Fruit fly (Drosophila melanogaster): Measurements from ENCODE around the gene CG2217.

Gene CG2217

dm6 chr3R:30388215-30388871 is 34.4 kb downstream of the CG2217 start (continued):
- TF ChIP-seq ERR (GFP tag; optimal IDR thresholded peaks at IDR 0.05), result peak; percentile 90
- peak; percentile 89 for TF ChIP-seq ken (GFP tag; IDR thresholded peaks at IDR 0.05)
- TF ChIP-seq CG2120 (GFP tag; optimal IDR thresholded peaks at IDR 0.05), result peak; percentile 97
- TF ChIP-seq disco-r (GFP tag; optimal IDR thresholded peaks at IDR 0.05), result peak; percentile 97
- TF ChIP-seq Poxn (GFP tag; IDR thresholded peaks at IDR 0.05), result peak; percentile 32; the same call in 1 of the 2 replicates
- peak; percentile 97 for TF ChIP-seq az2 (GFP tag; optimal IDR thresholded peaks at IDR 0.05)
- peak; percentile 70; the same call in 1 of the 2 replicates for TF ChIP-seq Awh (GFP tag; IDR thresholded peaks at IDR 0.05)
- peak; percentile 66 for TF ChIP-seq ftz-f1 (GFP tag; optimal IDR thresholded peaks at IDR 0.05)
- peak; percentile 96 for TF ChIP-seq chinmo (GFP tag; IDR thresholded peaks at IDR 0.05; ENCODE audit: partially characterized antibody)
- TF ChIP-seq nerfin-1 (tag; optimal IDR thresholded peaks at IDR 0.05), result peak; percentile 85
- 0 out of 3 replicates have a peak, but pooled peaks have one; percentile 31 for TF ChIP-seq Opbp (GFP tag; IDR thresholded peaks at IDR 0.05; ENCODE audit: partially characterized antibody)
- TF ChIP-seq z (GFP tag; IDR thresholded peaks at IDR 0.05), result 0 out of 3 replicates have a peak, but pooled peaks have one; percentile 39
- peak; percentile 96 to 97 for TF ChIP-seq chif (GFP tag; optimal IDR thresholded peaks at IDR 0.05)
- TF ChIP-seq CG1603 (tag; optimal IDR thresholded peaks at IDR 0.05), result peak; percentile 92
- TF ChIP-seq CG11093 (GFP tag; IDR thresholded peaks at IDR 0.05), result peak; percentile 93
- TF ChIP-seq wek (GFP tag; optimal IDR thresholded peaks at IDR 0.05), result peak; percentile 70
- TF ChIP-seq PHDP (tag; optimal IDR thresholded peaks at IDR 0.05), result peak; percentile 91
- TF ChIP-seq CG1529 (GFP tag; optimal IDR thresholded peaks at IDR 0.05), result peak; percentile 96
- peak; percentile 97 for TF ChIP-seq Atf3 (GFP tag; optimal IDR thresholded peaks at IDR 0.05)
- TF ChIP-seq bcd (GFP tag; optimal IDR thresholded peaks at IDR 0.05), result peak; percentile 98
- TF ChIP-seq MTF-1 (GFP tag; optimal IDR thresholded peaks at IDR 0.05; ENCODE audit: borderline replicate concordance), result peak; percentile 99
- peak; percentile 96 for TF ChIP-seq Six4 (GFP tag; optimal IDR thresholded peaks at IDR 0.05)
- TF ChIP-seq CG14667 (GFP tag; IDR thresholded peaks at IDR 0.05), result peak; percentile 79; the same call in 1 of the 2 replicates
- TF ChIP-seq CoRest (tag; optimal IDR thresholded peaks at IDR 0.05), result peak; percentile 99
- TF ChIP-seq eyg (GFP tag; optimal IDR thresholded peaks at IDR 0.05), result peak; percentile 96
- peak; percentile 100 for TF ChIP-seq Ets65A (GFP tag)
- peak; percentile 87 for TF ChIP-seq D19A (tag; optimal IDR thresholded peaks at IDR 0.05)
- TF ChIP-seq sna (GFP tag; IDR thresholded peaks at IDR 0.05; ENCODE audit: partially characterized antibody), result no peak
- peak; percentile 90 for TF ChIP-seq klu (GFP tag; IDR thresholded peaks at IDR 0.05)
- peak; percentile 92 for TF ChIP-seq CG3838 (GFP tag; optimal IDR thresholded peaks at IDR 0.05)
- peak; percentile 94 for TF ChIP-seq BtbVII (GFP tag; optimal IDR thresholded peaks at IDR 0.05)
- peak; percentile 93 for TF ChIP-seq CG17385 (GFP tag; optimal IDR thresholded peaks at IDR 0.05)
- peak; percentile 94 for TF ChIP-seq cwo (GFP tag; optimal IDR thresholded peaks at IDR 0.05)
- peak; percentile 90 for TF ChIP-seq Fer2 (tag; optimal IDR thresholded peaks at IDR 0.05)
- TF ChIP-seq CG31224 (GFP tag; IDR thresholded peaks at IDR 0.05), result peak; percentile 86
- TF ChIP-seq Nf-YC (tag; optimal IDR thresholded peaks at IDR 0.05), result peak; percentile 90
- TF ChIP-seq CG6689 (GFP tag; IDR thresholded peaks at IDR 0.05), result peak; percentile 93
- TF ChIP-seq Hr39 (optimal IDR thresholded peaks at IDR 0.05), result no peak
- peak; percentile 88 for TF ChIP-seq ttk (GFP tag; IDR thresholded peaks at IDR 0.05)
- peak; percentile 74; the same call in 1 of the 2 replicates for TF ChIP-seq toy (GFP tag; IDR thresholded peaks at IDR 0.05)
- TF ChIP-seq CHES-1-like (GFP tag; optimal IDR thresholded peaks at IDR 0.05), result peak; percentile 98
- peak; percentile 90 for TF ChIP-seq slou (GFP tag; optimal IDR thresholded peaks at IDR 0.05)
- peak; percentile 98 for TF ChIP-seq CG2678 (tag; optimal IDR thresholded peaks at IDR 0.05)
- TF ChIP-seq Sox102F (GFP tag; optimal IDR thresholded peaks at IDR 0.05), result peak; percentile 92
- 0 out of 3 replicates have a peak, but pooled peaks have one; percentile 13 for TF ChIP-seq CG16813 (GFP tag; IDR thresholded peaks at IDR 0.05; ENCODE audit: partially characterized antibody)
- peak; percentile 94 for TF ChIP-seq CG33213 (GFP tag; optimal IDR thresholded peaks at IDR 0.05)
- TF ChIP-seq sima (GFP tag; optimal IDR thresholded peaks at IDR 0.05), result peak; percentile 93
- peak; percentile 99 for TF ChIP-seq CG9727 (GFP tag; optimal IDR thresholded peaks at IDR 0.05)
- peak; percentile 91 for TF ChIP-seq CG1647 (GFP tag; optimal IDR thresholded peaks at IDR 0.05)
- peak; percentile 97 for TF ChIP-seq shn (GFP tag; optimal IDR thresholded peaks at IDR 0.05)
